Worm (Caenorhabditis elegans): ENCODE measurements around the gene srt-73.
A peak's percentile ranks its signal among the peaks of the same experiment; 100 is the strongest.

The srt-73 gene

ce11 chrIV:7879017-7879416 lies at the start of gene srt-73:
TSS of gene srt-73 (plus strand) at chrIV:7879317.
- TF ChIP-seq nhr-237 (tag; optimal IDR thresholded peaks at IDR 0.05) (no peak), drap-1 (GFP tag; optimal IDR thresholded peaks at IDR 0.05) (no peak), ceh-83 (GFP tag; optimal IDR thresholded peaks at IDR 0.05) (no peak), sem-2 (GFP tag; optimal IDR thresholded peaks at IDR 0.05) (no peak), ztf-11 (tag; optimal IDR thresholded peaks at IDR 0.05) (no peak), ceh-43 (GFP tag; optimal IDR thresholded peaks at IDR 0.05) (no peak), nhr-2 (tag; optimal IDR thresholded peaks at IDR 0.05) (no peak), nhr-76 (tag; optimal IDR thresholded peaks at IDR 0.05) (no peak), lsy-2 (tag; optimal IDR thresholded peaks at IDR 0.05) (no peak), mab-5 (tag; optimal IDR thresholded peaks at IDR 0.05) (no peak), snpc-4 (tag; optimal IDR thresholded peaks at IDR 0.05) (no peak), elt-1 (tag; optimal IDR thresholded peaks at IDR 0.05; ENCODE audit: borderline replicate concordance, insufficient read depth) (no peak), unc-62 (GFP tag; optimal IDR thresholded peaks at IDR 0.05) (no peak), pha-4 (tag; optimal IDR thresholded peaks at IDR 0.05) (no peak), ceh-39 (tag; optimal IDR thresholded peaks at IDR 0.05) (no peak), mep-1 (tag; optimal IDR thresholded peaks at IDR 0.05) (no peak), mls-2 (tag; optimal IDR thresholded peaks at IDR 0.05) (no peak)

DNA sequence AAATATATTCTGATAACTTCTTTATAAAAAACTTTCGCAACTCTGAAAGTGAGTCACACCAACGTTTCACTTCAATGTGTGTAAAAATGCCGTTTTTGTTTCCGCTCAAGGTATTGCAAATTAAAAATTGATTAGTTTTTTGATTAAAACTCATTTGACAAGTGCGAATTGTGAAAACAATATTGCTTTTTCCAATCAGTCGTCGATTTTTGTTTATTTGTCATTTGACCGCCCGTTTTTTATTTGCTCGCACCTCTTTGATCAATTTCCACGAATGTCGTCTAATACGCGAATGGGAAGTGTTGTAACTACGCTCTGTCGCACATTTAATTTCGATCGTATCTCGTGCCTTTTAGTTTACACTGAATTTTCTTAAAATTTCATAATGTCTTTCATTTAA lies 49.0 kb upstream of the srt-73 start, which contains the start of gene mvb-12:
Gene mvb-12 (plus strand): TSS at position 375 of the 400 bp plus-strand sequence.
- TF ChIP-seq ces-1 (GFP tag; optimal IDR thresholded peaks at IDR 0.05) (peak; percentile 8), lin-13 (tag; optimal IDR thresholded peaks at IDR 0.05) (no peak), cnd-1 (tag; optimal IDR thresholded peaks at IDR 0.05) (no peak)

DNA sequence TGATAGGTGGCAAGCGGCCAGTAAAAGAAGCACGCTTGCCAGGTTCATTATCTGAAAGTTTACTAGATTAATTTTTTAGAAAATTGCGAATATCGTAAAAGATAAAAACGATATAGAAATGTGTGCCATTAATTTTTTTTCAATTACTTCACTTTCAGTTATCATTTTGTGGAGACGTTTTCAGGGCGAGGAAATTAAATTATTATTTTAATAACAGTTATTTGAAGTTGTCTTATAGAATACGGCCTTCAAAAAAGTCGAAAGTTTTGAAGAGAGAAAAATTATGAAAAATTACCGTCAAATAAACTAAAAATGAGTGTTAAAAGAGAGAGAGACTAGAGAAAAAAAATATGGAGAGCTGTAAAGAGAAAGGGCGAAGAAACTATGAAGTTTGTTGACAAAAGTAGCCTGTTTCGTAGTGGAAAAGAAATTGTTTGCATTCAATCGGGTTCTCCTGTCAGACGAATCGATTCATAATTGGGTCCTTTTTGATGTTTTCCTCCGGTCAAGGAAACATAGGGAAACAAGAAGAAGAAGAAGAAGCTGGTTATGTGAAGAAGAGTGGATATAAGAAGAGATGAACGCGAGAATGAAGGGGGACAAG lies 44.4 kb upstream of the srt-73 start, which contains the start of gene erp-44.2:
Gene erp-44.2 (minus strand): TSS at position 51 of the 604 bp plus-strand sequence.
- no peak for TF ChIP-seq mab-5 (tag; optimal IDR thresholded peaks at IDR 0.05)
- no peak for TF ChIP-seq ztf-11 (tag; optimal IDR thresholded peaks at IDR 0.05)
- no peak for TF ChIP-seq mls-2 (tag; optimal IDR thresholded peaks at IDR 0.05)
- TF ChIP-seq pha-4 (tag; optimal IDR thresholded peaks at IDR 0.05): no peak
- TF ChIP-seq blmp-1 (tag; optimal IDR thresholded peaks at IDR 0.05): no peak
- TF ChIP-seq ceh-83 (GFP tag; optimal IDR thresholded peaks at IDR 0.05): no peak
- TF ChIP-seq flh-1 (GFP tag; optimal IDR thresholded peaks at IDR 0.05): no peak
- no peak for TF ChIP-seq tbx-8 (GFP tag; optimal IDR thresholded peaks at IDR 0.05)
- TF ChIP-seq M03D4.4 (tag; optimal IDR thresholded peaks at IDR 0.05): no peak
- no peak for TF ChIP-seq elt-1 (tag; optimal IDR thresholded peaks at IDR 0.05; ENCODE audit: borderline replicate concordance, insufficient read depth)

ce11 chrIV:7836030-7836429 lies 43.1 kb upstream of the srt-73 start:
- TF ChIP-seq mep-1 (tag; optimal IDR thresholded peaks at IDR 0.05) (peak; percentile 15), elt-3 (tag; optimal IDR thresholded peaks at IDR 0.05) (no peak), ceh-43 (GFP tag; optimal IDR thresholded peaks at IDR 0.05) (no peak), drap-1 (GFP tag; optimal IDR thresholded peaks at IDR 0.05) (no peak), mls-2 (tag; optimal IDR thresholded peaks at IDR 0.05) (peak; percentile 20), ceh-39 (tag; optimal IDR thresholded peaks at IDR 0.05) (peak; percentile 23), nhr-2 (tag; optimal IDR thresholded peaks at IDR 0.05) (peak; percentile 88)

DNA sequence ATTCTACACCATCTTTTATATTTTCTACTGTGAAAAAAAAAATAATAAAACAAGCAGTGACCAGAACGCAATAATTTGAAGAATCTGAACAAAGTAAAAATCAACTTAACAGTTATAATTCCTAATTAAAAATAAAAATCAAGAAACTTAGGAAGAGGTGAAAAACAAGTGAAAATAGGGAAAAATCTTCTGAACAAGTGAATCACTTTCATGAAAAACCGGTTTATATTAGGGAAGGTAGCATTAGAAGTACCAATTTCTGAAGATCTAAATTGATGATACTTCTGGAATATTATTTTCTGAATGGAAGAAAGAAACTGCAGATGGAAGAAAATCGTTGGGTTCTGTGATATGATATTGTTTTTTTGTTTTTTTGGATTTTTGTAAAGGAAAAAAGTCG lies 42.6 kb upstream of the srt-73 start:
- TF ChIP-seq bed-3 (GFP tag; optimal IDR thresholded peaks at IDR 0.05) (no peak), blmp-1 (tag; optimal IDR thresholded peaks at IDR 0.05) (peak; percentile 6)

- no peak for TF ChIP-seq elt-1 (tag; optimal IDR thresholded peaks at IDR 0.05; ENCODE audit: borderline replicate concordance, insufficient read depth)
- TF ChIP-seq pha-4 (tag; optimal IDR thresholded peaks at IDR 0.05): no peak
- no peak for TF ChIP-seq unc-62 (GFP tag; optimal IDR thresholded peaks at IDR 0.05)
- no peak for TF ChIP-seq ceh-83 (GFP tag; optimal IDR thresholded peaks at IDR 0.05)
- no peak for TF ChIP-seq lin-13 (tag; optimal IDR thresholded peaks at IDR 0.05)
- TF ChIP-seq flh-1 (GFP tag; optimal IDR thresholded peaks at IDR 0.05): no peak
- no peak for TF ChIP-seq elt-3 (tag; optimal IDR thresholded peaks at IDR 0.05)
- no peak for TF ChIP-seq ztf-11 (tag; optimal IDR thresholded peaks at IDR 0.05)
- TF ChIP-seq nhr-2 (tag; optimal IDR thresholded peaks at IDR 0.05): no peak
- TF ChIP-seq sem-2 (GFP tag; optimal IDR thresholded peaks at IDR 0.05): no peak
- no peak for TF ChIP-seq ceh-43 (GFP tag; optimal IDR thresholded peaks at IDR 0.05)
- no peak for TF ChIP-seq snpc-4 (tag; optimal IDR thresholded peaks at IDR 0.05)
- TF ChIP-seq M03D4.4 (tag; optimal IDR thresholded peaks at IDR 0.05): no peak
- TF ChIP-seq cnd-1 (tag; optimal IDR thresholded peaks at IDR 0.05): no peak
These were observed 40.7 kb upstream of the srt-73 start, which contains the start of gene C06A6.7 for ce11 chrIV:7838426-7838825. TSS of gene C06A6.7 (minus strand) at chrIV:7838526.
